Worm (Caenorhabditis elegans): ENCODE results near the gene mec-14.

The mec-14 gene

DNA sequence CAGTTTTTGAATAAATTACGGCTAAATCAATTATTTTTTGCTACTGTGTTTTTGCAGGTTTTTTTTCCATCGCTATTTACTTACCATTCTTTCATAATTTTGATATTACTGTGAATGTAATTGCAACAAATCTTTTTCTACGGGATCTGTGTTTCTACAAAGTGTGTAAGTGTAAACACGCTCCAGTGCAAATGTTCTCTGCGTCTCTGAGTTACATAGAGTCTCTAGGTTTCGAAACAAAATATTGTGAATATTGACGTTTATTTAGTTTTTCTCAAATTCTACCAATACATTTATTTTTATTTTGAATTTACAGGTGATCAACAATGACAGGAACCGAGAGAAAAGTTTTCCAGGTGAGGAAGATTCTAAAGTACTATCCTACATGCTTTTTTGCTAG lies 8.8 kb downstream of the mec-14 start, which contains the start of gene yju-2 (continued):
- TF ChIP-seq Y5F2A.4 (GFP tag; optimal IDR thresholded peaks at IDR 0.05) (no peak), mes-2 (tag; optimal IDR thresholded peaks at IDR 0.05; ENCODE audit: poor library complexity, severe bottlenecking) (peak; percentile 89), daf-16 (GFP tag; optimal IDR thresholded peaks at IDR 0.05) (no peak), daf-16 (tag; optimal IDR thresholded peaks at IDR 0.05) (peak; percentile 66), F44E2.7 (GFP tag; IDR thresholded peaks at IDR 0.05) (no peak), zag-1 (tag; optimal IDR thresholded peaks at IDR 0.05) (no peak), daf-19 (GFP tag; conservative IDR thresholded peaks at IDR 0.05) (no peak), madf-5 (GFP tag; IDR thresholded peaks at IDR 0.05) (no peak), lin-1 (GFP tag; IDR thresholded peaks at IDR 0.05) (no peak), egl-43 (GFP tag; IDR thresholded peaks at IDR 0.05) (no peak), pha-4 (GFP tag; IDR thresholded peaks at IDR 0.05) (no peak), pha-4 (tag; optimal IDR thresholded peaks at IDR 0.05) (peak; percentile 3), nhr-11 (tag; optimal IDR thresholded peaks at IDR 0.05) (peak; percentile 39)

DNA sequence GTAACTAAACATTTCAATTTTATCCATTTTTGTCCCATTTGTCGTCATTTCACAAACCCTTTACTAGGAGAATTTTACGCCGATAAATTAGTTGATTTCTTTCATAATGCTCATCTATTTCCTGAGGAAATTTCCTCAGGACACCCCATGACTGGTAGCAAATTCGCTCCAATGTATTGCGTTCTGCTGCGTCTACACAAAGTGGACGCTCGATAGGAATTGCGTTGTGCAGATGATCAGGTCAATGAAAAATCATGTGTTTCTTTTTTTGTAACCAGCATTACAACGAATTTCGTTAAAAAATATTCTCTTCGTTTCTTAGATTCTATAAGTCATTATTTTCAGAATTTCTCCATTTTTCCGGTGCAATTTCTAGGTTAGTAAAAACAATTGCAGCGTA lies 11.0 kb downstream of the mec-14 start, which contains the start of gene epg-4:
Gene epg-4 (plus strand): TSS at position 346 of the 400 bp plus-strand sequence.
- TF ChIP-seq lim-7 (GFP tag; IDR thresholded peaks at IDR 0.05), result 0 out of 2 replicates have a peak, but pooled peaks have one; percentile 3
- peak; percentile 49 for TF ChIP-seq mxl-3 (GFP tag; optimal IDR thresholded peaks at IDR 0.05)
- TF ChIP-seq mep-1 (tag; optimal IDR thresholded peaks at IDR 0.05), result peak; percentile 63
- TF ChIP-seq lsy-2 (tag; optimal IDR thresholded peaks at IDR 0.05), result peak; percentile 29 to 65
- peak; percentile 75 for TF ChIP-seq lin-38 (GFP tag; IDR thresholded peaks at IDR 0.05)
- peak in 1 of 2 experiments; percentile 52 for TF ChIP-seq hif-1 (tag; optimal IDR thresholded peaks at IDR 0.05)
- no peak for TF ChIP-seq vab-7 (GFP tag; IDR thresholded peaks at IDR 0.05)
- peak; percentile 14 for TF ChIP-seq nhr-111 (GFP tag; optimal IDR thresholded peaks at IDR 0.05)
- peak; percentile 66 for TF ChIP-seq mes-2 (tag; optimal IDR thresholded peaks at IDR 0.05; ENCODE audit: poor library complexity, severe bottlenecking)
- TF ChIP-seq lin-13 (GFP tag; optimal IDR thresholded peaks at IDR 0.05), result peak; percentile 33
- peak; percentile 96 for TF ChIP-seq hlh-30 (tag; optimal IDR thresholded peaks at IDR 0.05; ENCODE audit: insufficient read depth)
- no peak for TF ChIP-seq daf-12 (tag; optimal IDR thresholded peaks at IDR 0.05)
- TF ChIP-seq dve-1 (tag; optimal IDR thresholded peaks at IDR 0.05; ENCODE audit: insufficient read depth), result peak; percentile 33
- TF ChIP-seq pha-4 (GFP tag; IDR thresholded peaks at IDR 0.05), result peak; percentile 63; the same call in 1 of the 2 replicates
- peak; percentile 31 for TF ChIP-seq pha-4 (tag; optimal IDR thresholded peaks at IDR 0.05)
- TF ChIP-seq ctbp-1 (GFP tag; IDR thresholded peaks at IDR 0.05), result peak; percentile 37; the same call in 1 of the 2 replicates
- no peak for TF ChIP-seq zip-11 (GFP tag; IDR thresholded peaks at IDR 0.05)
- peak; percentile 65; the same call in 1 of the 2 replicates for TF ChIP-seq hmg-1.1 (GFP tag; IDR thresholded peaks at IDR 0.05)
- no peak for TF ChIP-seq dmd-8 (GFP tag; IDR thresholded peaks at IDR 0.05)
- no peak for TF ChIP-seq nhr-42 (GFP tag; IDR thresholded peaks at IDR 0.05)
- no peak for TF ChIP-seq T26A8.4 (GFP tag; IDR thresholded peaks at IDR 0.05)
- peak; percentile 80 for TF ChIP-seq nhr-77 (tag; optimal IDR thresholded peaks at IDR 0.05)
- TF ChIP-seq ama-1 (optimal IDR thresholded peaks at IDR 0.05), result peak; percentile 76
- peak; percentile 33 for TF ChIP-seq zfp-2 (tag; optimal IDR thresholded peaks at IDR 0.05)
- peak; percentile 4 for TF ChIP-seq pqm-1 (tag; optimal IDR thresholded peaks at IDR 0.05)
- no peak for TF ChIP-seq sdz-12 (GFP tag; optimal IDR thresholded peaks at IDR 0.05)
- TF ChIP-seq nhr-28 (tag; optimal IDR thresholded peaks at IDR 0.05), result peak; percentile 52
- no peak for TF ChIP-seq nhr-10 (tag; optimal IDR thresholded peaks at IDR 0.05)
- TF ChIP-seq T20F7.1 (GFP tag; optimal IDR thresholded peaks at IDR 0.05), result peak; percentile 61
- no peak for TF ChIP-seq mxl-2 (GFP tag; conservative IDR thresholded peaks at IDR 0.05)
- 0 out of 2 replicates have a peak, but pooled peaks have one; percentile 5 for TF ChIP-seq arid-1 (GFP tag; conservative IDR thresholded peaks at IDR 0.05)
- peak; percentile 41 for TF ChIP-seq dpl-1 (GFP tag; optimal IDR thresholded peaks at IDR 0.05)
- TF ChIP-seq hlh-11 (tag; optimal IDR thresholded peaks at IDR 0.05), result peak; percentile 65
- 0 out of 2 replicates have a peak, but pooled peaks have one; percentile 47 for TF ChIP-seq zfp-3 (GFP tag; conservative IDR thresholded peaks at IDR 0.05)

All from whole organism, L4 larva.